Fruit fly (Drosophila melanogaster): ENCODE results near the gene Slc25A46a.

DNA sequence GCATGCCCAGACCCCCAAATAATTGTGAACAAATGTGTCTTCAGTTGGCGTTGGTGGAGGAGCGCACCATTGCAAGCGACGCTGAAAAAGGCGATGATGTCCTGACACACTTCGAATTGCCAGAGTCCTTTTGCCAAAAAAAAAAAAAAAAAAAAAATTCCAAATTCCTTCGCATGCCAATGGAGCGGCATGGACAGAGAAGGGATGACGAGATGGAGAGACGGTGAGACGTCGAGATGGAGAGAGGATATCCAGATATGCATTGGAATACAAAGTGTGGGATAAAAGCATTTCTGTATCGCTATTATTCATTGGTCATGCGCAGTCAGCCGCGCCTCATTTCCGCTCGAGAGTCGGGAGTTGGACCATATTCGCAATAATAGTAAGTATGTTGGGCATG is 12.0 kb upstream of the Slc25A46a start:
- no peak for TF ChIP-seq CG8478 (optimal IDR thresholded peaks at IDR 0.05)
- no peak for TF ChIP-seq CTCF (optimal IDR thresholded peaks at IDR 0.05)

Measured in S2 (cell line).